Worm (Caenorhabditis elegans): ENCODE data around the gene frpr-5.

The frpr-5 gene

DNA sequence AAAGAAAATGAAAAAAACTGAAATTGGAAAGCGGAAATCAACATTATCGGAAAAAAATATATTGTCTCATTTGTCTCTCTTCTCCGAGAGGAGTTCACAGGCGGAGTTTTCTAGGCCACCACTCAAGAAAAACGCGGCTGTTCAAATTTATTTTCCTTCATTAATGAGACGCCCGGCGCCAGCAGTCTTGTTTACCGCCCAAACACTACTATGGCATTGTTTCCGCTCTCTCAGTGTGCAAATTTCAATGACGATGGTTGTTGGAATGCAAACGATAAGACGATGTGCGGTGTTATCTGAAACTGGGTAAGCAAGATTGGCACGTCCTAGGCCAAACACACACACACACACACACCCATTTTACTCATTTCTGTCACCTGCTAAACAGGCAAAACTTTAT is 20.8 kb upstream of the frpr-5 start, which contains the start of gene cav-2 (continued):
- TF ChIP-seq lim-6 (tag; optimal IDR thresholded peaks at IDR 0.05) (no peak), unc-3 (GFP tag; conservative IDR thresholded peaks at IDR 0.05) (no peak), unc-3 (tag; optimal IDR thresholded peaks at IDR 0.05) (no peak), unc-55 (GFP tag; optimal IDR thresholded peaks at IDR 0.05) (no peak), ceh-19 (GFP tag; optimal IDR thresholded peaks at IDR 0.05) (no peak), pqm-1 (tag; optimal IDR thresholded peaks at IDR 0.05) (peak; percentile 86), ceh-45 (GFP tag; IDR thresholded peaks at IDR 0.05) (no peak), hlh-30 (tag; optimal IDR thresholded peaks at IDR 0.05; ENCODE audit: insufficient read depth) (no peak), nhr-11 (tag; optimal IDR thresholded peaks at IDR 0.05) (no peak), ceh-48 (tag; optimal IDR thresholded peaks at IDR 0.05) (peak; percentile 13), sdc-2 (tag; optimal IDR thresholded peaks at IDR 0.05) (no peak), syd-9 (tag; optimal IDR thresholded peaks at IDR 0.05) (no peak), hlh-15 (tag; optimal IDR thresholded peaks at IDR 0.05) (no peak), C08G9.2 (tag; optimal IDR thresholded peaks at IDR 0.05) (peak; percentile 97), T23F11.4 (GFP tag; optimal IDR thresholded peaks at IDR 0.05) (no peak), ref-2 (tag; optimal IDR thresholded peaks at IDR 0.05) (peak; percentile 82), hlh-6 (tag; optimal IDR thresholded peaks at IDR 0.05) (no peak), hlh-8 (tag; optimal IDR thresholded peaks at IDR 0.05) (peak; percentile 55), pros-1 (tag; optimal IDR thresholded peaks at IDR 0.05) (no peak), unc-86 (tag; optimal IDR thresholded peaks at IDR 0.05) (peak; percentile 12), pag-3 (tag; optimal IDR thresholded peaks at IDR 0.05; ENCODE audit: borderline replicate concordance) (no peak), dmd-4 (tag; optimal IDR thresholded peaks at IDR 0.05; ENCODE audit: borderline replicate concordance) (no peak), unc-42 (tag; optimal IDR thresholded peaks at IDR 0.05) (peak; percentile 72), tbx-2 (tag; optimal IDR thresholded peaks at IDR 0.05) (peak; percentile 66), ceh-6 (GFP tag; optimal IDR thresholded peaks at IDR 0.05) (no peak), ets-4 (tag; optimal IDR thresholded peaks at IDR 0.05) (peak; percentile 83), ttx-3 (tag; optimal IDR thresholded peaks at IDR 0.05) (no peak), fkh-10 (GFP tag; optimal IDR thresholded peaks at IDR 0.05) (no peak), ztf-16 (tag; optimal IDR thresholded peaks at IDR 0.05) (no peak), sox-4 (tag; optimal IDR thresholded peaks at IDR 0.05) (no peak), ceh-31 (tag; optimal IDR thresholded peaks at IDR 0.05) (peak; percentile 89), ceh-22 (tag; optimal IDR thresholded peaks at IDR 0.05) (no peak), eyg-1 (tag; optimal IDR thresholded peaks at IDR 0.05) (peak; percentile 10), dve-1 (tag; optimal IDR thresholded peaks at IDR 0.05) (peak; percentile 1), C38D4.7 (GFP tag; optimal IDR thresholded peaks at IDR 0.05) (no peak), K02D7.2 (tag; optimal IDR thresholded peaks at IDR 0.05) (no peak), pha-4 (tag; optimal IDR thresholded peaks at IDR 0.05) (no peak), F13H6.1 (tag; optimal IDR thresholded peaks at IDR 0.05) (peak; percentile 57), elt-2 (tag; optimal IDR thresholded peaks at IDR 0.05) (peak; percentile 81), sox-2 (GFP tag; IDR thresholded peaks at IDR 0.05) (no peak), odd-2 (tag; optimal IDR thresholded peaks at IDR 0.05) (no peak), K09A11.1 (tag; optimal IDR thresholded peaks at IDR 0.05; ENCODE audit: insufficient read depth) (no peak), pat-9 (tag; optimal IDR thresholded peaks at IDR 0.05) (no peak), madf-2 (tag; optimal IDR thresholded peaks at IDR 0.05) (no peak), pha-2 (tag; optimal IDR thresholded peaks at IDR 0.05) (no peak), ahr-1 (tag; optimal IDR thresholded peaks at IDR 0.05) (no peak), ceh-34 (tag; optimal IDR thresholded peaks at IDR 0.05) (peak; percentile 46)
